Worm (Caenorhabditis elegans) whole organism, L2 larva: ENCODE results near the gene ctsa-3.1.

Source experiments
- ZK546.5 ChIP-seq: sonication (generic microtip); optimal IDR thresholded peaks from 2 replicates; lab custom pipeline; 2017; ENCODE audit warnings: missing biosample characterization, missing genetic modification characterization
- alr-1 ChIP-seq: fragments of 150-350 bp; optimal IDR thresholded peaks from 2 replicates; lab custom pipeline; 2014; ENCODE audit warnings: missing biosample characterization, missing genetic modification characterization
- egl-27 ChIP-seq: sonication (generic microtip); optimal IDR thresholded peaks from 3 replicates; lab custom pipeline; 2017; ENCODE audit warnings: missing biosample characterization, missing genetic modification reagents, missing genetic modification characterization
- elt-3 ChIP-seq: sonication (generic microtip); optimal IDR thresholded peaks from 2 replicates; lab custom pipeline; 2017; ENCODE audit warnings: missing biosample characterization, missing genetic modification characterization
- lin-11 ChIP-seq: fragments of 150-350 bp; sonication (generic microtip); optimal IDR thresholded peaks from 2 replicates; lab custom pipeline; 2014; ENCODE audit warnings: missing biosample characterization, missing genetic modification characterization, inconsistent platforms, mixed read lengths
- lin-13 ChIP-seq: fragments of 150-350 bp; optimal IDR thresholded peaks from 2 replicates; lab custom pipeline; 2014; ENCODE audit warnings: missing biosample characterization, missing genetic modification reagents, missing genetic modification characterization
- mab-5 ChIP-seq: fragments of 150-350 bp; optimal IDR thresholded peaks from 2 replicates; lab custom pipeline; 2014; ENCODE audit warnings: missing biosample characterization, missing genetic modification characterization
- nhr-11 ChIP-seq: fragments of 150-350 bp; optimal IDR thresholded peaks from 2 replicates; lab custom pipeline; 2014; ENCODE audit warnings: missing biosample characterization, missing genetic modification characterization
- nhr-12 ChIP-seq: fragments of 150-350 bp; optimal IDR thresholded peaks from 2 replicates; lab custom pipeline; 2014; ENCODE audit warnings: missing biosample characterization, missing genetic modification characterization
- nhr-25 ChIP-seq: fragments of 150-350 bp; sonication (generic microtip); optimal IDR thresholded peaks from 3 replicates; lab custom pipeline; 2014; ENCODE audit warnings: missing biosample characterization, missing genetic modification characterization
- nhr-6 ChIP-seq: fragments of 150-350 bp; optimal IDR thresholded peaks from 2 replicates; lab custom pipeline; 2014; ENCODE audit warnings: missing biosample characterization, missing genetic modification characterization
- unc-62 ChIP-seq: fragments of 150-350 bp; optimal IDR thresholded peaks from 2 replicates; lab custom pipeline; 2014; ENCODE audit warnings: missing biosample characterization, missing genetic modification reagents, missing genetic modification characterization

DNA sequence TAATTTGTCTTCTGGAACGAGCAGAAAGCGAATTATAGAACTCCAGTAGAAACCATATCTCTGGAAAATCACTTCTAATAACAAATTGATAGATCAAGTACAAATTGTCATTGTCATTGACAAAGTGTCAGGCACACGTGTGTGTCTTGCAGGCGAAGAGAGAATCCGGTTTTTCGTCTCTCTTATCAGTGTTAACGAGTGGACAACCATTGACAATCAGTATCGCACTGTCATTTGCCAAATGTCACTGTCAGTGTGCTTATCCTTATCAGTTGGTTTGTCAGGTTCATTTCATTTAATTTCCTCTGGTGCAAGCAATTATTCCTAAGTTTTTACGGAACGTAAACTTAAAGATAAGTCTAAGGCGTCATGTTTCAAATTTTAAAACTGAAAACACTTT lies 40.9 kb downstream of the ctsa-3.1 start:
- TF ChIP-seq alr-1 (tag; lab: Kevin White, UChicago) (no peak), ZK546.5 (tag; lab: Kevin White, UChicago) (no peak), lin-11 (no peak), elt-3 (no peak), nhr-11 (tag; lab: Kevin White, UChicago) (no peak), mab-5 (no peak), egl-27 (tag; lab: Kevin White, UChicago) (no peak), lin-13 (GFP tag; lab: Kevin White, UChicago) (no peak), nhr-25 (tag; lab: Kevin White, UChicago) (no peak), nhr-6 (tag; lab: Kevin White, UChicago) (no peak), unc-62 (no peak), nhr-12 (tag; lab: Kevin White, UChicago) (no peak)
